Worm (Caenorhabditis elegans) whole organism, late embryonic: Measurements from ENCODE around the gene F22E5.21.

Source experiments
- C38D4.7 ChIP-seq: fragments of 200-800 bp; sonication (Bioruptor generic); optimal IDR thresholded peaks from 2 replicates; lab custom pipeline; 2018; ENCODE audit warnings: mild to moderate bottlenecking, missing genetic modification characterization, moderate library complexity, missing compliant biosample characterization
- K09A11.1 ChIP-seq: sonication (generic microtip); optimal IDR thresholded peaks from 2 replicates; lab custom pipeline; 2017; ENCODE audit warnings: antibody characterized with exemption, mild to moderate bottlenecking, missing genetic modification characterization, missing compliant biosample characterization; ENCODE audit not compliant: insufficient read depth
- T23F11.4 ChIP-seq: fragments of 200-800 bp; sonication (Bioruptor generic); optimal IDR thresholded peaks from 2 replicates; lab custom pipeline; 2018; ENCODE audit warnings: mild to moderate bottlenecking, missing genetic modification characterization, missing compliant biosample characterization
- ahr-1 ChIP-seq: sonication (generic microtip); optimal IDR thresholded peaks from 2 replicates; lab custom pipeline; 2016; ENCODE audit warnings: missing genetic modification characterization, missing compliant biosample characterization
- ceh-2 ChIP-seq: sonication (generic microtip); optimal IDR thresholded peaks from 2 replicates; lab custom pipeline; 2016; ENCODE audit warnings: missing genotype, missing genetic modification characterization, missing compliant biosample characterization
- ceh-22 ChIP-seq: sonication (generic microtip); optimal IDR thresholded peaks from 2 replicates; lab custom pipeline; 2017; ENCODE audit warnings: missing biosample characterization, missing genetic modification characterization
- ceh-24 ChIP-seq: sonication (generic microtip); optimal IDR thresholded peaks from 2 replicates; lab custom pipeline; 2016; ENCODE audit warnings: mild to moderate bottlenecking, missing genetic modification characterization, missing compliant biosample characterization
- ceh-30 ChIP-seq: fragments of 150-350 bp; optimal IDR thresholded peaks from 2 replicates; lab custom pipeline; 2014; ENCODE audit warnings: missing biosample characterization, missing genetic modification characterization
- ceh-31 ChIP-seq: sonication (generic microtip); optimal IDR thresholded peaks from 2 replicates; lab custom pipeline; 2016; ENCODE audit warnings: missing genetic modification characterization, missing compliant biosample characterization
- ceh-34 ChIP-seq: sonication (generic microtip); optimal IDR thresholded peaks from 2 replicates; lab custom pipeline; 2016; ENCODE audit warnings: mild to moderate bottlenecking, missing genetic modification characterization, missing compliant biosample characterization
- ceh-6 ChIP-seq: fragments of 200-800 bp; sonication (Bioruptor generic); optimal IDR thresholded peaks from 2 replicates; lab custom pipeline; 2018; ENCODE audit warnings: mild to moderate bottlenecking, missing genetic modification characterization, missing compliant biosample characterization
- che-1 ChIP-seq: sonication (generic microtip); optimal IDR thresholded peaks from 2 replicates; lab custom pipeline; 2016; ENCODE audit warnings: mild to moderate bottlenecking, missing genetic modification characterization, missing compliant biosample characterization
- dmd-4 ChIP-seq: sonication (generic microtip); optimal IDR thresholded peaks from 2 replicates; lab custom pipeline; 2016; ENCODE audit warnings: borderline replicate concordance, missing genetic modification characterization, missing compliant biosample characterization
- dve-1 ChIP-seq: sonication (generic microtip); optimal IDR thresholded peaks from 2 replicates; lab custom pipeline; 2017; ENCODE audit warnings: antibody characterized with exemption, mild to moderate bottlenecking, missing genetic modification characterization, missing compliant biosample characterization
- elt-4 ChIP-seq: sonication (generic microtip); optimal IDR thresholded peaks from 2 replicates; lab custom pipeline; 2016; ENCODE audit warnings: missing genetic modification characterization, missing compliant biosample characterization
- fax-1 ChIP-seq: sonication (generic microtip); optimal IDR thresholded peaks from 2 replicates; lab custom pipeline; 2016; ENCODE audit warnings: missing genotype, missing genetic modification characterization, missing compliant biosample characterization
- fkh-10 ChIP-seq: fragments of 150-350 bp; optimal IDR thresholded peaks from 2 replicates; lab custom pipeline; 2014; ENCODE audit warnings: missing biosample characterization, missing genetic modification reagents, missing genetic modification characterization
- fkh-6 ChIP-seq: sonication (generic microtip); optimal IDR thresholded peaks from 2 replicates; lab custom pipeline; 2016; ENCODE audit warnings: missing genetic modification characterization, missing compliant biosample characterization
- hlh-13 ChIP-seq: fragments of 200-800 bp; sonication (Bioruptor generic); optimal IDR thresholded peaks from 2 replicates; lab custom pipeline; 2018; ENCODE audit warnings: mild to moderate bottlenecking, missing genetic modification characterization, missing compliant biosample characterization
- hlh-30 ChIP-seq: sonication (generic microtip); optimal IDR thresholded peaks from 2 replicates; lab custom pipeline; 2017; ENCODE audit warnings: antibody characterized with exemption, missing genetic modification characterization, missing compliant biosample characterization; ENCODE audit not compliant: insufficient read depth
- madf-2 ChIP-seq: sonication (generic microtip); optimal IDR thresholded peaks from 2 replicates; lab custom pipeline; 2017; ENCODE audit warnings: missing genetic modification characterization, missing compliant biosample characterization
- odd-2 ChIP-seq: sonication (generic microtip); optimal IDR thresholded peaks from 2 replicates; lab custom pipeline; 2017; ENCODE audit warnings: antibody characterized with exemption, mild to moderate bottlenecking, missing genetic modification characterization, missing compliant biosample characterization
- pag-3 ChIP-seq: sonication (generic microtip); optimal IDR thresholded peaks from 2 replicates; lab custom pipeline; 2016; ENCODE audit warnings: missing compliant biosample characterization, missing genetic modification characterization, borderline replicate concordance
- pha-2 ChIP-seq: sonication (generic microtip); optimal IDR thresholded peaks from 2 replicates; lab custom pipeline; 2017; ENCODE audit warnings: mild to moderate bottlenecking, missing genetic modification characterization, missing compliant biosample characterization
- pha-4 ChIP-seq: fragments of 150-350 bp; optimal IDR thresholded peaks from 2 replicates; lab custom pipeline; 2018; ENCODE audit warnings: missing biosample characterization, missing genetic modification reagents, missing genetic modification characterization
- pqm-1 ChIP-seq: sonication (generic microtip); optimal IDR thresholded peaks from 2 replicates; lab custom pipeline; 2016; ENCODE audit warnings: missing genetic modification characterization, missing compliant biosample characterization
- pros-1 ChIP-seq: fragments of 150-350 bp; optimal IDR thresholded peaks from 2 replicates; lab custom pipeline; 2014; ENCODE audit warnings: missing biosample characterization, missing genetic modification reagents, missing genetic modification characterization
- rnt-1 ChIP-seq: sonication (generic microtip); optimal IDR thresholded peaks from 2 replicates; lab custom pipeline; 2016; ENCODE audit warnings: missing genetic modification characterization, missing compliant biosample characterization
- sox-4 ChIP-seq: sonication (generic microtip); optimal IDR thresholded peaks from 2 replicates; lab custom pipeline; 2017; ENCODE audit warnings: mild to moderate bottlenecking, missing genetic modification characterization, inconsistent platforms, missing compliant biosample characterization
- tbx-7 ChIP-seq: sonication (generic microtip); optimal IDR thresholded peaks from 2 replicates; lab custom pipeline; 2016; ENCODE audit warnings: missing genotype, missing genetic modification characterization, missing compliant biosample characterization
- unc-3 ChIP-seq, 2 experiments: fragments of 200-800 bp in 1 of 2; sonication (Bioruptor generic) in 1 of 2; sonication (generic microtip) in 1 of 2; conservative IDR thresholded peaks in 1 of 2; optimal IDR thresholded peaks in 1 of 2; 2 replicates each; pipeline versions ENCODE4 v1.3.6 to Lab custom; 2016 to 2022; ENCODE audit warnings: missing compliant biosample characterization in 2 of 2, missing genetic modification characterization in 2 of 2, missing genetic modification reagents in 1 of 2
- unc-42 ChIP-seq: sonication (generic microtip); optimal IDR thresholded peaks from 2 replicates; lab custom pipeline; 2016; ENCODE audit warnings: missing genotype, missing genetic modification characterization, missing compliant biosample characterization
- unc-55 ChIP-seq: sonication (generic microtip); optimal IDR thresholded peaks from 2 replicates; lab custom pipeline; 2017; ENCODE audit warnings: missing biosample characterization, missing genetic modification reagents, missing genetic modification characterization

Gene F22E5.21

DNA sequence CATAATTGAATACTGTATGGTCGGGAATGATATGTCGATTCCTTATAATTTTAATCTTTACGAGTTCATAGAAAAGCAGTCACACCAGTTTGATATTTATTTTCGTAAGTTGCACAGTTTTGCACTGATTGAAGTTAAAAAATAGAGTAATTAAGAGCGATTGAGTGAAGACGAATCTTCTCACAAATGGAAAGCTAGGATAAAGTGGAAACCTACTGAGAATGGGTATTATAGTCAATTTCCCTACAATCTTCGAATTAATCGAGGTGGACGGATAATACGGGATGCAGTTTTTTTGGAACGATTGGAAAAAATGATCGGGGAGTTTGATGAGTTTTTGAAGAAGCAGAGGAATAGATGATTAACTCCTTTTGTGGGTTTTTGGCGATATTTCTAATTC, 3.7 kb upstream of the F22E5.21 start, which contains the start of gene F22E5.23:
F22E5.23 (plus strand) TSS at position 301 of the 400 bp plus-strand sequence.
- TF ChIP-seq unc-42 (tag; lab: Kevin White, UChicago) (no peak), rnt-1 (tag; lab: Kevin White, UChicago) (no peak), ceh-34 (tag; lab: Kevin White, UChicago) (no peak), ahr-1 (tag; lab: Kevin White, UChicago) (no peak), unc-3 (GFP tag; conservative IDR thresholded peaks at IDR 0.05; lab: Robert Waterston, UW) (no peak), unc-3 (tag; optimal IDR thresholded peaks at IDR 0.05; lab: Kevin White, UChicago) (no peak), K09A11.1 (tag; lab: Kevin White, UChicago) (no peak), sox-4 (no peak), pqm-1 (tag; lab: Kevin White, UChicago) (no peak), unc-55 (GFP tag; lab: Kevin White, UChicago) (no peak), elt-4 (tag; lab: Kevin White, UChicago) (no peak), ceh-24 (tag; lab: Kevin White, UChicago) (no peak), pha-4 (tag; lab: Kevin White, UChicago) (no peak), C38D4.7 (GFP tag; lab: Kevin White, UChicago) (no peak), fkh-6 (tag; lab: Kevin White, UChicago) (no peak)

DNA sequence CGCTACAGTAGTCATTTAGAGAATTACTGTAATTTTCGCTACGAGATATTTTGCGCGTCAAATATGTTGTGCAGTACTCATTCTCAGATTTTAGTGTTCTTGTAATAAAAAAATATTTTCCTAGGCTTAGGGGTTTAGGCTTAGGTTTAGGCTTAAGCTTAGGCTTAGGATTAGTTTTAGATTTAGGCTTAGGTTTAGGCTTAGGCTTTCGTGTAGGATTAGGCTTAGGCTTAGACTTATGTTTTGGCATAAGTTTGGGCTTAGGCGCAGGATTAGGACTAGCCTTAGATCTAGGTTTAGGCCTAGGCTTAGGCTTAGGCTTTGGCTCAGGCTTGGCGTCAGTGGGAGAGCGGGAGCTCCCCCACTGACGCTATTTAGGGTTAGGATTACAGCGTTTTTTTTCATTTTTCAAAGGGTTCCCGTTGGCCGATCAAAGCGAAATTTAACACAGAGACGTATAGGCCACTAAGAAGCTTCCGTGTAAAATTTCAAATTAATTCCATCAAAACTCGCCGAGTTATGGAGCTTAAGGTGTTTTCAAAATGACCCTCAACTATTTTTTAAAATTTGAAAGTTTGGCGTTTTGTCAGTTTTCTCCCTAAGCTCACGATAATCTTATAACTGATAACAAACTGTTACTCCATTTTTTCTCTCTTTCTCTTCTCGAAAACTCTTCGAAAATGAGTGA, 2.3 kb upstream of the F22E5.21 start, which contains the start of gene F22E5.8:
F22E5.8 (plus strand) TSS at position 638 of the 688 bp plus-strand sequence.
- peak; percentile 75 for TF ChIP-seq dve-1 (tag; lab: Kevin White, UChicago)

DNA sequence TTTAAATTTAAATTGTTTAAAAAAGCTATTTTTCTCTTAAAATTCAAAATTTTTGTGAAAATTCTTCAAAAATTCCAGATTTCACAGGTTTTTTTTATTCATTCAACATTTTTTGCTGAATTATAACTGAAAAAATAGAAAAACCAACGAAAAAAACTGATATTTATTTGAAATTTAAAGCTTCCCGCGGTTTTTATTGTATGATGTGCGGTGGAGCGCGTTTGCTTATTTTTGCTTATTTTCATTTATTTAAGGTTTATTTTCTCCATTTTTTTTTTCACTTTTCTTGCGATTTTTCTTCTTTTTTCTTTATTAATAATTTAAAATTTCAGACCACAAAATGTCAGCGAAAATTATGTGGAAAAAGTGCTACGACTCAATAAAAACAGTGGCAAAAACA, 803 bp upstream of the F22E5.21 start, which contains the start of gene F22E5.9:
F22E5.9 (plus strand) TSS at position 327 of the 400 bp plus-strand sequence.
- TF ChIP-seq T23F11.4 (GFP tag; lab: Kevin White, UChicago), result no peak
- no peak for TF ChIP-seq ceh-2
- no peak for TF ChIP-seq dmd-4
- no peak for TF ChIP-seq pag-3
- TF ChIP-seq elt-4 (tag; lab: Kevin White, UChicago), result no peak
- TF ChIP-seq hlh-30 (tag; lab: Kevin White, UChicago), result no peak
- TF ChIP-seq C38D4.7 (GFP tag; lab: Kevin White, UChicago), result no peak
- no peak for TF ChIP-seq madf-2
- TF ChIP-seq pha-2 (tag; lab: Kevin White, UChicago), result no peak
- no peak for TF ChIP-seq ahr-1 (tag; lab: Kevin White, UChicago)
- TF ChIP-seq ceh-6 (GFP tag; lab: Kevin White, UChicago), result no peak
- no peak for TF ChIP-seq ceh-31 (tag; lab: Kevin White, UChicago)
- TF ChIP-seq unc-55 (GFP tag; lab: Kevin White, UChicago), result no peak
- no peak for TF ChIP-seq fax-1 (tag; lab: Kevin White, UChicago)
- TF ChIP-seq pros-1 (tag; lab: Kevin White, UChicago), result no peak
- TF ChIP-seq pha-4 (tag; lab: Kevin White, UChicago), result no peak
- TF ChIP-seq ceh-30 (tag; lab: Kevin White, UChicago), result no peak

DNA sequence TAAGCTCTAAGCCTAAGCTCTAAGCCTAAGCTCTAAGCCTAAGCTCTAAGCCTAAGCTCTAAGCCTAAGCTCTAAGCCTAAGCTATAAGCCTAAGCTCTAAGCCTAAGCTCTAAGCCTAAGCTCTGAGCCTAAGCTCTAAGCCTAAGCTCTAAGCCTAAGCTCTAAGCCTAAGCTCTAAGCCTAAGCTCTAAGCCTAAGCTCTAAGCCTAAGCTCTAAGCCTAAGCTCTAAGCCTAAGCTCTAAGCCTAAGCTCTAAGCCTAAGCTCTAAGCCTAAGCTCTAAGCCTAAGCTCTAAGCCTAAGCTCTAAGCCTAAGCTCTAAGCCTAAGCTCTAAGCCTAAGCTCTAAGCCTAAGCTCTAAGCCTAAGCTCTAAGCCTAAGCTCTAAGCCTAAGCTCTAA, 5.1 kb downstream of the F22E5.21 start:
- TF ChIP-seq dve-1 (tag; lab: Kevin White, UChicago), result peak; percentile 89

DNA sequence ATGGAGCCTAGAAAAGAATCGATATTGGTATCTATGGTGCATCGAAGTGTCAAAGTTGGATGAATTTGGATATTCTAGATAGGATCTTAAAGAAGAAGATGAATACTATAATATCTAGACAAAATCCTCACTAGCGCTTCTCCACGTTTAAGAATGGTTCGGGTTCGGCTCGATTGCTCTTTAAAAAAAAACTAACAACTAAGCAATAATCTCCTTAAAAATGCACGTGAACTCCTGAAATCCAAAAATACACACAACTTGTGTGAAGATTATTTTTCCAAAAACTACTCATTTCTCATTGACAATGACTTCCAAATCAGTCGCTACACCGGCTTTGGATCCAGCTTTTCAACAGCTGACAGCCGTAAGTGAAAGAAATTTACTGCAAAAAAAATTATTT, 6.1 kb downstream of the F22E5.21 start, which contains the start of gene D2062.1:
D2062.1 (plus strand) TSS at position 301 of the 400 bp plus-strand sequence.
- TF ChIP-seq tbx-7 (no peak), fkh-6 (tag; lab: Kevin White, UChicago) (no peak), ceh-22 (tag; lab: Kevin White, UChicago) (no peak), hlh-13 (GFP tag; lab: Kevin White, UChicago) (no peak), C38D4.7 (GFP tag; lab: Kevin White, UChicago) (no peak), odd-2 (tag; lab: Kevin White, UChicago) (no peak), che-1 (tag; lab: Kevin White, UChicago) (no peak), fkh-10 (GFP tag; lab: Kevin White, UChicago) (no peak)
- TF ChIP-seq, all 69 proteins: peak for 0
